Fruit fly (Drosophila melanogaster) whole organism, prepupa: Measurements from ENCODE around the gene sro.

Source experiments
- CG10669 ChIP-seq: fragments of 200-800 bp; sonication (Bioruptor generic); optimal IDR thresholded peaks from 3 replicates; lab custom pipeline; 2018; ENCODE audit warnings: missing biosample characterization, mild to moderate bottlenecking, missing genetic modification characterization, moderate library complexity
- CG11294 ChIP-seq: fragments of 200-800 bp; sonication (Bioruptor generic); IDR thresholded peaks from 2 replicates; pipeline ENCODE4 v1.3.6; 2022; ENCODE audit warnings: missing biosample characterization, missing genetic modification characterization
- CG15336 ChIP-seq: fragments of 200-800 bp; sonication (Bioruptor generic); IDR thresholded peaks from 2 replicates; pipeline ENCODE4 v1.3.6; 2022; ENCODE audit warnings: missing biosample characterization, missing genetic modification characterization
- CG32006 ChIP-seq: fragments of 200-800 bp; sonication (Bioruptor generic); optimal IDR thresholded peaks from 3 replicates; lab custom pipeline; 2017; ENCODE audit warnings: missing biosample characterization, mild to moderate bottlenecking, missing genetic modification characterization
- CG6854 ChIP-seq: fragments of 200-800 bp; sonication (Bioruptor generic); optimal IDR thresholded peaks from 2 replicates; lab custom pipeline; 2017; ENCODE audit warnings: missing biosample characterization, mild to moderate bottlenecking, missing genetic modification characterization
- Eip75B ChIP-seq: fragments of 200-800 bp; sonication (Bioruptor generic); optimal IDR thresholded peaks from 3 replicates; lab custom pipeline; 2016; ENCODE audit warnings: missing biosample characterization, missing genetic modification characterization
- OdsH ChIP-seq: fragments of 200-800 bp; sonication (Bioruptor generic); optimal IDR thresholded peaks from 3 replicates; lab custom pipeline; 2016; ENCODE audit warnings: missing biosample characterization, missing genetic modification characterization
- Smox ChIP-seq: fragments of 200-800 bp; sonication (Bioruptor generic); optimal IDR thresholded peaks from 3 replicates; lab custom pipeline; 2016; ENCODE audit warnings: missing biosample characterization, missing genetic modification characterization
- Sox102F ChIP-seq: fragments of 200-800 bp; sonication (Bioruptor generic); optimal IDR thresholded peaks from 2 replicates; lab custom pipeline; 2016; ENCODE audit warnings: missing biosample characterization, mild to moderate bottlenecking, missing genetic modification characterization
- dac ChIP-seq: fragments of 200-800 bp; sonication (Bioruptor generic); optimal IDR thresholded peaks from 2 replicates; lab custom pipeline; 2017; ENCODE audit warnings: missing biosample characterization, mild to moderate bottlenecking, missing genetic modification characterization
- eg ChIP-seq: fragments of 200-800 bp; sonication (Bioruptor generic); IDR thresholded peaks from 3 replicates; pipeline ENCODE4 v1.3.6; 2022; ENCODE audit warnings: missing biosample characterization, missing genetic modification characterization
- salr ChIP-seq, 2 experiments: fragments of 200-800 bp; sonication (Bioruptor generic); optimal IDR thresholded peaks; 3 replicates each; lab custom pipeline; 2016 to 2018; ENCODE audit warnings: missing biosample characterization in 2 of 2, missing genetic modification characterization in 2 of 2, mild to moderate bottlenecking in 1 of 2

DNA sequence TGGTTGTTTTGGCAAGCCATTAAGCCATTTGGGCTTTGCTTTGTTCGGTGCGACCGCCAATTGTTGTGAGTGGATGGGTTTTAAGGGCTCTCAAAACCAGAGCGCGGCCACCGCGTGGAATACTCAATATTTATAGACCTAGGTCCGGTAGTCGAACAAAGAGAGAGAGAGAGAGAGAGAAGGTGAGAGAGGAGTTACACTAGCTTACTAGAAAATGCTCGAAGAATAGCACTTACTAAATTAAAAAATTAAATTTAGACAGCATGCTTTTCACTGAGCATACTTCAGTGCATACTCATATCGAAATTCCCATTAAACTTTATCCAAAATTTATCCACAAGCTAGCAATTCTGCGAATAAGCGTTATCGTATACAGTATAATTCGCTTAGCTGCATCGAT, 34.4 kb upstream of the sro start:
- no peak for TF ChIP-seq CG11294 (GFP tag; lab: Robert Waterston, UW)
- TF ChIP-seq CG10669 (GFP tag; lab: Kevin White, UChicago), result no peak
- no peak for TF ChIP-seq CG32006 (GFP tag; lab: Kevin White, UChicago)
- TF ChIP-seq salr (GFP tag; optimal IDR thresholded peaks at IDR 0.05; lab: Kevin White, UChicago), result no peak
- TF ChIP-seq eg (GFP tag; lab: Robert Waterston, UW), result no peak
- no peak for TF ChIP-seq dac
- no peak for TF ChIP-seq Eip75B (GFP tag; lab: Kevin White, UChicago)
- no peak for TF ChIP-seq Smox (GFP tag; lab: Kevin White, UChicago)
- TF ChIP-seq CG6854 (GFP tag; lab: Kevin White, UChicago), result no peak
- TF ChIP-seq Sox102F, result no peak
- no peak for TF ChIP-seq CG15336 (GFP tag; lab: Robert Waterston, UW)
- TF ChIP-seq OdsH (GFP tag; lab: Kevin White, UChicago), result peak; percentile 22
